Fruit fly (Drosophila melanogaster): ENCODE results near the gene Obp69a.

The Obp69a gene

DNA sequence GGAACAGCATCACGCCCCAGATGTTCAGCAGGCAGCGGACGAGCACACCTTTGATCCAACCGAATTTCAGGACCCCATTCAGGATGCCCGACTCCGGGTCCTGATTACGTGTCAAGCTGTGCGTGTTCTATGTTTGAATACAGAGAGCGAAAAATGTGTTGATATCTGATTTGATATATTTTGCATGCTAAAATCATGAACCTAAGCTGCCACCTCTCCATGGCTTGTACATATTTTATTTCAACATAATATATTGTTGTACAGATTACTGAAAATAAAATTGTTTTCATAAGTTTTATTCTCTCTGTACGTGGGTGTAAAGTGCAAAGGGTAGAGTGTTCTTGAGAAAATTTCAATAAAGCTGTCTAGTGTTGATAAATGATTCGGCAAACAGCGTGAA lies 21.6 kb upstream of the Obp69a start (continued):
- TF ChIP-seq HLHmδ (GFP tag; optimal IDR thresholded peaks at IDR 0.05) (no peak), CG11504 (tag; optimal IDR thresholded peaks at IDR 0.05) (peak; percentile 33), CG2875 (GFP tag; optimal IDR thresholded peaks at IDR 0.05) (no peak), dysf (GFP tag; IDR thresholded peaks at IDR 0.05) (no peak), prd (optimal IDR thresholded peaks at IDR 0.05) (no peak), prd (GFP tag; IDR thresholded peaks at IDR 0.05) (0 out of 3 replicates have a peak, but pooled peaks have one; percentile 17), Optix (GFP tag; IDR thresholded peaks at IDR 0.05) (0 out of 3 replicates have a peak, but pooled peaks have one; percentile 18), Mrtf (GFP tag; IDR thresholded peaks at IDR 0.05) (no peak), dmrt99B (tag; optimal IDR thresholded peaks at IDR 0.05) (peak; percentile 36), row (GFP tag; IDR thresholded peaks at IDR 0.05) (peak; percentile 41; the same call in 1 of the 3 replicates), p53 (GFP tag; optimal IDR thresholded peaks at IDR 0.05) (no peak), CG10543 (GFP tag; optimal IDR thresholded peaks at IDR 0.05) (no peak), run (tag; optimal IDR thresholded peaks at IDR 0.05) (no peak), CG18476 (GFP tag; optimal IDR thresholded peaks at IDR 0.05) (no peak), Ssrp (tag; optimal IDR thresholded peaks at IDR 0.05) (no peak), aop (GFP tag; IDR thresholded peaks at IDR 0.05) (no peak), gsb (GFP tag; IDR thresholded peaks at IDR 0.05) (no peak), Oli (tag; optimal IDR thresholded peaks at IDR 0.05) (no peak), shn (GFP tag; optimal IDR thresholded peaks at IDR 0.05) (no peak), CG17328 (GFP tag; IDR thresholded peaks at IDR 0.05) (0 out of 2 replicates have a peak, but pooled peaks have one; percentile 11), danr (GFP tag; IDR thresholded peaks at IDR 0.05) (no peak), CG12299 (tag; optimal IDR thresholded peaks at IDR 0.05) (no peak), CG10147 (GFP tag; optimal IDR thresholded peaks at IDR 0.05) (no peak), CG10654 (GFP tag; optimal IDR thresholded peaks at IDR 0.05) (no peak), grn (GFP tag; optimal IDR thresholded peaks at IDR 0.05) (no peak), NfI (GFP tag; optimal IDR thresholded peaks at IDR 0.05) (peak; percentile 17), CG9215 (GFP tag; IDR thresholded peaks at IDR 0.05) (no peak), stc (GFP tag; IDR thresholded peaks at IDR 0.05) (no peak), nom (GFP tag; optimal IDR thresholded peaks at IDR 0.05) (no peak), tio (GFP tag; optimal IDR thresholded peaks at IDR 0.05) (peak; percentile 2), Spps (tag; optimal IDR thresholded peaks at IDR 0.05) (no peak), nau (GFP tag; optimal IDR thresholded peaks at IDR 0.05) (no peak), CG16863 (GFP tag; optimal IDR thresholded peaks at IDR 0.05) (no peak), Dll (GFP tag; IDR thresholded peaks at IDR 0.05; ENCODE audit: partially characterized antibody) (no peak), slp2 (GFP tag; optimal IDR thresholded peaks at IDR 0.05) (no peak), Dp (GFP tag; optimal IDR thresholded peaks at IDR 0.05) (no peak), luna (GFP tag; optimal IDR thresholded peaks at IDR 0.05) (no peak), dati (GFP tag; IDR thresholded peaks at IDR 0.05) (no peak), CG10366 (GFP tag; IDR thresholded peaks at IDR 0.05) (no peak), sob (GFP tag; IDR thresholded peaks at IDR 0.05) (no peak), Hsf (GFP tag; optimal IDR thresholded peaks at IDR 0.05) (no peak), corto (GFP tag; optimal IDR thresholded peaks at IDR 0.05) (no peak), eve (GFP tag; optimal IDR thresholded peaks at IDR 0.05) (no peak), CG2120 (GFP tag; optimal IDR thresholded peaks at IDR 0.05) (peak; percentile 52), PHDP (tag; optimal IDR thresholded peaks at IDR 0.05) (no peak), lab (GFP tag; optimal IDR thresholded peaks at IDR 0.05) (peak; percentile 51), chm (GFP tag; IDR thresholded peaks at IDR 0.05) (no peak), Rfx (GFP tag; IDR thresholded peaks at IDR 0.05) (0 out of 2 replicates have a peak, but pooled peaks have one; percentile 9), CG10321 (GFP tag; IDR thresholded peaks at IDR 0.05) (no peak), CG15073 (GFP tag; optimal IDR thresholded peaks at IDR 0.05) (no peak), CG10209 (GFP tag; optimal IDR thresholded peaks at IDR 0.05) (no peak), wek (GFP tag; optimal IDR thresholded peaks at IDR 0.05) (no peak)
